Fruit fly (Drosophila melanogaster): ENCODE measurements around the gene fmt.
A peak's percentile ranks its signal among the peaks of the same experiment; 100 is the strongest.

The fmt gene

DNA sequence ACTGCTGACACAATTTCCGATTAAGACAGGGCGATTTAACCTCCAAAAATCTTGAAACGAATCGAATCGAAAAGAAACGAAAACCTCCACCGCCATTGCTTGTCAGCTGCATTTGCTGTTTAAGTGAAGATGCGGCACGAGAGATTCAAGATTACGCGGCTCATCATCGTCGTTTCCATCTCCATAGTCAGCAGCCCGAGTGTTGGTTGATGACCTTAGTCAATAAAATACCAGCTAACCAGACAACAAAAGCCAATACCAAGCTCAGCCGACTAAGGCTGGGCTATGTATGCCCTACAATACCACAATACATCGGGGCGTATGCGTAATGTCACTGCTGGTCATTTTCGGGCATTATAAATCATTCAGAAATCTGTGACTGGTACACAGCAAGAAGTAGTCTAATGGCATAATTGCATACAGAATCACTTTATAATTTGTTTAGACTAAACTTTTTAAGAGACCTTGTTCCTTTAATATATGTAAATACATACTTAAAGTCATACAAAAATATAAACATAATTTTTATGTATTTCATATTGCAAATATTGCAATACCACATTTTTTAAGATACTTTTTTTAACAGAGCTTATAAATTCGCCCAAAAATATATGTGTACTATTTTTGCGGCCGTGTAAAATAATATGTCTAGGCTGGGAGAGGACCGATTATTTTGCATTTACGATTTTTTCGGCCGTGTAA is 32.8 kb downstream of the fmt start:
- TF ChIP-seq D1 (tag; optimal IDR thresholded peaks at IDR 0.05) (no peak), CG8159 (tag; optimal IDR thresholded peaks at IDR 0.05) (peak; percentile 8), Ets98B (GFP tag; IDR thresholded peaks at IDR 0.05) (no peak), CG4496 (GFP tag; IDR thresholded peaks at IDR 0.05) (no peak), Pif1B (GFP tag; optimal IDR thresholded peaks at IDR 0.05) (no peak), rn (GFP tag; IDR thresholded peaks at IDR 0.05) (no peak), Pif1A (GFP tag; optimal IDR thresholded peaks at IDR 0.05) (no peak), CG13204 (GFP tag; optimal IDR thresholded peaks at IDR 0.05) (no peak), gl (tag; optimal IDR thresholded peaks at IDR 0.05) (no peak), CG17806 (tag; optimal IDR thresholded peaks at IDR 0.05) (no peak), CG32121 (GFP tag; IDR thresholded peaks at IDR 0.05) (no peak), EcR (GFP tag; optimal IDR thresholded peaks at IDR 0.05) (peak; percentile 69), fd96Ca (GFP tag; IDR thresholded peaks at IDR 0.05) (no peak), CG15710 (tag; optimal IDR thresholded peaks at IDR 0.05) (no peak), CG14655 (GFP tag; optimal IDR thresholded peaks at IDR 0.05) (no peak), Snoo (tag; optimal IDR thresholded peaks at IDR 0.05) (no peak)

DNA sequence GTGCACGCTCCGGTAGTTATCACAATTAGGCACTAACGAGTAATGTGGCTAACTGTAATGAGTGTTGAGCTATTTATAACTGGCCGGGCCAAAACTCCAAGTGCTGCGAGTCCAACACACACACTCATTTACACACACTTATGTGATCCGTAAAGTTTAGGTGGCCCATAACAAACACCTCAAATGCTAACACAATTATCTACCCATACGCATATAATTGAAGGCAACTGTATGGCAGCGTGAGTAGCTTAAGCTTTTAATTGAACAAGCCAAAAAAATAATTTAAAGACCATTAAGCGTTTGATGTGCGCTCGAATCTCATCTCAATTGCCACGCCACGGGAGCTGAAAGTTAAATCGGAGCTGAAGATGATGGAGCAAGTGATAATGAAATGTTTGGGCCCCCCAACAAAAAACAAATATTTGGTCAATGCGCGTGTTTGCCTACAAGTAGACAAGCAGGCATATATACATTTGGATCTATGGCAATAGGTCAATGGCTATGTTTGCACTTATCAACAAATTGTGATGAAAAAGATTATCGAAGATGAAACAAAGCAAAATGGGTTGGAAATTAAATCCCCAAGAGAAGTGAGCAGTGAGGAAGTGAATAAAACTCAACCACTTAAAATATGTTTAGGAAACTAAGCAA is 33.6 kb downstream of the fmt start, which contains the start of gene Cpr65Av:
Gene Cpr65Av, minus strand, starts transcription at position 51 of the 651 bp plus-strand sequence.
- no peak for TF ChIP-seq CG10348 (GFP tag; IDR thresholded peaks at IDR 0.05)
- TF ChIP-seq CG9948 (tag; optimal IDR thresholded peaks at IDR 0.05) = no peak
- no peak for TF ChIP-seq CG32121 (GFP tag; IDR thresholded peaks at IDR 0.05)
- no peak for TF ChIP-seq CG13204 (GFP tag; optimal IDR thresholded peaks at IDR 0.05)
- no peak for TF ChIP-seq fd96Ca (GFP tag; IDR thresholded peaks at IDR 0.05)
- TF ChIP-seq CG8301 (tag; optimal IDR thresholded peaks at IDR 0.05) = no peak
- no peak for TF ChIP-seq CG4496 (GFP tag; IDR thresholded peaks at IDR 0.05)
- TF ChIP-seq CG34367 (tag; optimal IDR thresholded peaks at IDR 0.05) = no peak
- no peak for TF ChIP-seq CG12605 (GFP tag; IDR thresholded peaks at IDR 0.05)
- TF ChIP-seq rn (GFP tag; IDR thresholded peaks at IDR 0.05) = no peak
- no peak for TF ChIP-seq CG14655 (GFP tag; optimal IDR thresholded peaks at IDR 0.05)

DNA sequence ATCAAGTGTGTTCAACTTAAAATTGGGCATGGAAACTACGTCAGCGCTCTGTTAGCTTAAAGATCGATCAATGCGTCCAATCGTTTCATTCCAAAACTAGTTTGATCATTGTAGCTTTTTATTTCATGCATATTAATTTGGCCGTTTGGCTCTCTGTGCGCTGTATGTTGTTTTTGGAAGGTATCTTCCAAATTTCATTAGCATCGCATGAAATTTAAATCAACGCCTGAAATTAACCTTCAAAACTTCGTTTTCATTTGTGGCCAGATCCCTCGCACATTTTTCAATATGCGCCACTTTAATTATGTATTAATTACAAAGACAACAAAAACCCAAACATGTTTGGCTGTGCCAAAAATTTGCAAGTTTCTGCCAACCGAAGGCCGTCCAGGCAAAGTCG is 35.1 kb downstream of the fmt start:
- TF ChIP-seq rn (GFP tag; IDR thresholded peaks at IDR 0.05) (no peak), CG12605 (GFP tag; IDR thresholded peaks at IDR 0.05) (no peak), fd96Ca (GFP tag; IDR thresholded peaks at IDR 0.05) (no peak)

DNA sequence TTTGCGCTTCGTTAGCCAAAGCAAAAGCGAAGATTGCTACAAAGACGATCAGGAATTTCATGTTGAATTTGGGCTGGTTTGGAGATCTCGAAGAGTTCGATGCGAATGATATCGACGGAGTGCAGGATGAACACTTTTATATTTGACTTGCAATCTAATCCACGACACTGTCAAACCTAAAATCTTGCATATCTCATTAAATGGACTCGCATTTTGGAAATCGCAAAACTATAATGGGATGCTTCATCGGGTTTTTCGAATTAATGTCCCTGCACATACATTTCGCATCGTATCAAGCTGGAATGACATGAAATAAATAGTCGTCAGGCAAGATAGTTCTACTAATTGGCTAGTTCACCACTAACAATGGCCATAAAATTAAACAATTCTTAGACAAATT is 35.7 kb downstream of the fmt start, which contains the start of gene Lcp65Ae:
Gene Lcp65Ae, minus strand, starts transcription at position 101 of the 400 bp plus-strand sequence.
- TF ChIP-seq fd96Ca (GFP tag; IDR thresholded peaks at IDR 0.05) (no peak), Snoo (tag; optimal IDR thresholded peaks at IDR 0.05) (no peak), rn (GFP tag; IDR thresholded peaks at IDR 0.05) (no peak), gl (tag; optimal IDR thresholded peaks at IDR 0.05) (no peak), CG34367 (tag; optimal IDR thresholded peaks at IDR 0.05) (no peak), CG13204 (GFP tag; optimal IDR thresholded peaks at IDR 0.05) (no peak), CG14655 (GFP tag; optimal IDR thresholded peaks at IDR 0.05) (no peak), Ets98B (GFP tag; IDR thresholded peaks at IDR 0.05) (no peak), D1 (tag; optimal IDR thresholded peaks at IDR 0.05) (no peak)

DNA sequence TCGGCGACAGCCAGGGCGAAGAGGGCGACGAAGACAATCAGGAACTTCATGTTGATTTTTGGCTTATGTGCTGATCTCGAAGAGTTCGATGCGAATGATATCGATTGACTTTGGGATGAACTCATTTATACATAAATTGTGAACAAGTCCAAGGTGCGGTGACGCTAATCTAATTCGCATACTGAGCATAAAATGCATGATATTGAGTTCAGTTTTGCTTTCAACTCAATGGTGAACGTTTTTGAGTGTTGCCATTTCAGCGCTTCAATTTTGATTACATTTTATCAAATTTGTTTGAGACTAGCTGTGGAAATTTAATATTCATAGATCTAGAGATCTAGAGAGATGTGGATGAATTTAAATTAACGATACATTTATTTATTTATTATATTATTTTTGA is 37.0 kb downstream of the fmt start, which contains the start of gene Lcp65Af:
Gene Lcp65Af, minus strand, starts transcription at position 101 of the 400 bp plus-strand sequence.
- TF ChIP-seq D1 (tag; optimal IDR thresholded peaks at IDR 0.05) = no peak
- no peak for TF ChIP-seq gl (tag; optimal IDR thresholded peaks at IDR 0.05)
- no peak for TF ChIP-seq CG32121 (GFP tag; IDR thresholded peaks at IDR 0.05)
- TF ChIP-seq CG8159 (tag; optimal IDR thresholded peaks at IDR 0.05) = no peak
- TF ChIP-seq CG17806 (tag; optimal IDR thresholded peaks at IDR 0.05) = no peak
- no peak for TF ChIP-seq fd96Ca (GFP tag; IDR thresholded peaks at IDR 0.05)
- no peak for TF ChIP-seq CG14655 (GFP tag; optimal IDR thresholded peaks at IDR 0.05)
- no peak for TF ChIP-seq Ets98B (GFP tag; IDR thresholded peaks at IDR 0.05)
- TF ChIP-seq CG15710 (tag; optimal IDR thresholded peaks at IDR 0.05) = no peak

DNA sequence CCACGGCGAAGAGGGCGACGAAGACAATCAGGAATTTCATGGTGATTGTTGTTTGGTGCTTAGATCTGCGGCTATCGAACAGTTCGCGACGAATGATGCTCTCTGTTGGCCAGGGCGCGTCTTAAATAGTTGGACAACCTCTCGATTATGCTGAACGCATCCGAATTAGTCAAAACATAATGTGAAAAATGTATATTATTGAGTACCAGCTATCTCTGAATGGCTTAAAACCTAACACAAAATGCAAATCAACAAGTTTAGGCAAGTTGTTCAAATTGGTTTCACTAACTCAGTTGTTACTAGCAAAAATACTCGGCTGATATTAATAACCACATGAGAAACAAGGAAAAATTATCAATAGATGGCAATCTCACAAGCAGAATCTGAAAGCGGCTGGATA is 38.5 kb downstream of the fmt start, which contains the start of gene Lcp65Ag1:
Gene Lcp65Ag1, minus strand, starts transcription at position 101 of the 400 bp plus-strand sequence.
- TF ChIP-seq Pif1A (GFP tag; optimal IDR thresholded peaks at IDR 0.05) (no peak), CG14655 (GFP tag; optimal IDR thresholded peaks at IDR 0.05) (no peak), CG8159 (tag; optimal IDR thresholded peaks at IDR 0.05) (no peak), EcR (GFP tag; optimal IDR thresholded peaks at IDR 0.05) (no peak), D1 (tag; optimal IDR thresholded peaks at IDR 0.05) (no peak), CG4496 (GFP tag; IDR thresholded peaks at IDR 0.05) (no peak), CG12605 (GFP tag; IDR thresholded peaks at IDR 0.05) (no peak), CG34367 (tag; optimal IDR thresholded peaks at IDR 0.05) (no peak), fd96Ca (GFP tag; IDR thresholded peaks at IDR 0.05) (no peak), CG10348 (GFP tag; IDR thresholded peaks at IDR 0.05) (no peak), rn (GFP tag; IDR thresholded peaks at IDR 0.05) (no peak), CG8301 (tag; optimal IDR thresholded peaks at IDR 0.05) (no peak), gl (tag; optimal IDR thresholded peaks at IDR 0.05) (no peak), CG17806 (tag; optimal IDR thresholded peaks at IDR 0.05) (no peak), CG15710 (tag; optimal IDR thresholded peaks at IDR 0.05) (no peak)

All from whole organism, pupa.